Worm (Caenorhabditis elegans) whole organism, L2 larva: ENCODE results near the gene srw-82.

Experiments
- C34F6.9 ChIP-seq: fragments of 150-350 bp; optimal IDR thresholded peaks from 2 replicates; lab custom pipeline; 2014; ENCODE audit warnings: missing biosample characterization, missing genetic modification characterization
- F13H6.1 ChIP-seq: sonication (generic microtip); optimal IDR thresholded peaks from 2 replicates; lab custom pipeline; 2016; ENCODE audit warnings: missing genetic modification characterization, missing compliant biosample characterization
- Y55F3AM.14 ChIP-seq: fragments of 200-800 bp; sonication (Bioruptor generic); optimal IDR thresholded peaks from 2 replicates; lab custom pipeline; 2018; ENCODE audit warnings: mild to moderate bottlenecking, missing genetic modification characterization, missing compliant biosample characterization
- ZK546.5 ChIP-seq: sonication (generic microtip); optimal IDR thresholded peaks from 2 replicates; lab custom pipeline; 2017; ENCODE audit warnings: missing biosample characterization, missing genetic modification characterization
- alr-1 ChIP-seq: fragments of 150-350 bp; optimal IDR thresholded peaks from 2 replicates; lab custom pipeline; 2014; ENCODE audit warnings: missing biosample characterization, missing genetic modification characterization
- aly-2 ChIP-seq: fragments of 150-350 bp; optimal IDR thresholded peaks from 2 replicates; lab custom pipeline; 2014; ENCODE audit warnings: missing biosample characterization, missing genetic modification characterization
- ama-1 ChIP-seq: fragments of 150-350 bp; optimal IDR thresholded peaks from 2 replicates; lab custom pipeline; 2018; ENCODE audit warnings: inconsistent platforms
- blmp-1 ChIP-seq: sonication (generic microtip); optimal IDR thresholded peaks from 2 replicates; lab custom pipeline; 2017; ENCODE audit warnings: missing genetic modification characterization, mild to moderate bottlenecking, missing compliant biosample characterization, antibody characterized with exemption, moderate library complexity; ENCODE audit not compliant: insufficient read depth
- ceh-16 ChIP-seq: fragments of 150-350 bp; optimal IDR thresholded peaks from 2 replicates; lab custom pipeline; 2014; ENCODE audit warnings: missing biosample characterization, missing genetic modification characterization
- crh-2 ChIP-seq: sonication (generic microtip); optimal IDR thresholded peaks from 2 replicates; lab custom pipeline; 2017; ENCODE audit warnings: missing biosample characterization, missing genetic modification characterization
- egl-27 ChIP-seq: sonication (generic microtip); optimal IDR thresholded peaks from 3 replicates; lab custom pipeline; 2017; ENCODE audit warnings: missing biosample characterization, missing genetic modification reagents, missing genetic modification characterization
- elt-1 ChIP-seq: fragments of 150-350 bp; optimal IDR thresholded peaks from 2 replicates; lab custom pipeline; 2014; ENCODE audit warnings: missing biosample characterization, missing genetic modification characterization
- elt-3 ChIP-seq: sonication (generic microtip); optimal IDR thresholded peaks from 2 replicates; lab custom pipeline; 2017; ENCODE audit warnings: missing biosample characterization, missing genetic modification characterization
- fos-1 ChIP-seq: fragments of 150-350 bp; optimal IDR thresholded peaks from 2 replicates; lab custom pipeline; 2014; ENCODE audit warnings: missing biosample characterization, missing genetic modification characterization
- gmeb-1 ChIP-seq: fragments of 150-350 bp; optimal IDR thresholded peaks from 2 replicates; lab custom pipeline; 2014; ENCODE audit warnings: missing biosample characterization, missing genetic modification characterization
- lin-13 ChIP-seq: fragments of 150-350 bp; optimal IDR thresholded peaks from 2 replicates; lab custom pipeline; 2014; ENCODE audit warnings: missing biosample characterization, missing genetic modification reagents, missing genetic modification characterization
- lin-39 ChIP-seq: fragments of 150-350 bp; optimal IDR thresholded peaks from 2 replicates; lab custom pipeline; 2014; ENCODE audit warnings: missing biosample characterization, missing genetic modification reagents, missing genetic modification characterization
- lsy-2 ChIP-seq, 2 experiments: fragments of 150-350 bp in 1 of 2; sonication (generic microtip) in 1 of 2; optimal IDR thresholded peaks; 2 replicates each; lab custom pipeline; 2014 to 2017; ENCODE audit warnings: missing biosample characterization in 2 of 2, missing genetic modification characterization in 2 of 2
- mab-5 ChIP-seq: fragments of 150-350 bp; optimal IDR thresholded peaks from 2 replicates; lab custom pipeline; 2014; ENCODE audit warnings: missing biosample characterization, missing genetic modification characterization
- mdl-1 ChIP-seq, 2 experiments: fragments of 150-350 bp in 1 of 2; sonication (generic microtip) in 1 of 2; optimal IDR thresholded peaks; 2 replicates each; lab custom pipeline; 2017; ENCODE audit warnings: missing biosample characterization in 2 of 2, missing genetic modification characterization in 2 of 2
- nhr-10 ChIP-seq: sonication (generic microtip); optimal IDR thresholded peaks from 2 replicates; lab custom pipeline; 2017; ENCODE audit warnings: missing biosample characterization, missing genetic modification characterization
- nhr-11 ChIP-seq: fragments of 150-350 bp; optimal IDR thresholded peaks from 2 replicates; lab custom pipeline; 2014; ENCODE audit warnings: missing biosample characterization, missing genetic modification characterization
- nhr-12 ChIP-seq: fragments of 150-350 bp; optimal IDR thresholded peaks from 2 replicates; lab custom pipeline; 2014; ENCODE audit warnings: missing biosample characterization, missing genetic modification characterization
- nhr-129 ChIP-seq: fragments of 150-350 bp; optimal IDR thresholded peaks from 2 replicates; lab custom pipeline; 2014; ENCODE audit warnings: missing biosample characterization, missing genetic modification characterization
- nhr-21 ChIP-seq: fragments of 150-350 bp; optimal IDR thresholded peaks from 2 replicates; lab custom pipeline; 2014; ENCODE audit warnings: missing biosample characterization, missing genetic modification characterization
- nhr-23 ChIP-seq: fragments of 150-350 bp; optimal IDR thresholded peaks from 2 replicates; lab custom pipeline; 2014; ENCODE audit warnings: missing biosample characterization, missing genetic modification reagents, missing genetic modification characterization
- nhr-6 ChIP-seq: fragments of 150-350 bp; optimal IDR thresholded peaks from 2 replicates; lab custom pipeline; 2014; ENCODE audit warnings: missing biosample characterization, missing genetic modification characterization
- peb-1 ChIP-seq: fragments of 150-350 bp; optimal IDR thresholded peaks from 2 replicates; lab custom pipeline; 2014; ENCODE audit warnings: missing biosample characterization, missing genetic modification characterization
- sem-4 ChIP-seq: fragments of 150-350 bp; optimal IDR thresholded peaks from 2 replicates; lab custom pipeline; 2014; ENCODE audit warnings: missing biosample characterization, missing genetic modification reagents, missing genetic modification characterization
- sma-9 ChIP-seq, 2 experiments: fragments of 150-350 bp in 1 of 2; sonication (generic microtip) in 1 of 2; optimal IDR thresholded peaks; 2 replicates each; lab custom pipeline; 2014 to 2016; ENCODE audit warnings: missing genetic modification characterization in 2 of 2, mild to moderate bottlenecking in 1 of 2, missing biosample characterization in 1 of 2, missing compliant biosample characterization in 1 of 2, missing genetic modification reagents in 1 of 2, moderate library complexity in 1 of 2
- unc-39 ChIP-seq: fragments of 150-350 bp; optimal IDR thresholded peaks from 2 replicates; lab custom pipeline; 2014; ENCODE audit warnings: missing biosample characterization, missing genetic modification characterization
- unc-55 ChIP-seq: fragments of 150-350 bp; sonication (generic microtip); optimal IDR thresholded peaks from 3 replicates; lab custom pipeline; 2014; ENCODE audit warnings: missing biosample characterization, missing genetic modification reagents, missing genetic modification characterization
- ztf-11 ChIP-seq: sonication (generic microtip); optimal IDR thresholded peaks from 2 replicates; lab custom pipeline; 2017; ENCODE audit warnings: missing biosample characterization, missing genetic modification characterization
- ztf-4 ChIP-seq: fragments of 150-350 bp; optimal IDR thresholded peaks from 2 replicates; lab custom pipeline; 2014; ENCODE audit warnings: missing biosample characterization, missing genetic modification characterization

The srw-82 gene

DNA sequence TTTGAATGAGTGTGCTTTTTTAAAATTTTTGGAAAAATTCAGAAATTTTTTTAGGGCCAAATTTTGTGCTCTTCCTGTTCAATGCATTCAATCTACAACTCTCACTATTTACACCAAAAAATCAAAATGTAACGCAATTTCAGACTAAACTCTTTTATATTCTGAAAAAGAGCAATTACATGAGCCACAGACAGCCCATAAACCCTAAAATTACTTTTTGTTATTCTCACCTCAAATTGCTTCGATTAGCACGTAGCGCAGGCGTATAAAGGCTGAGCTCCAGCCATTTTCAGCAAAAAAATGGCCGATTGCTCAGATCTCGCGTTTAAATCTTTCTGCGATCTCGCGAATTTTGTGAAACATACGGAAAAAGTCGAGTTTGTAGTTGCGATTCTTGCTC, at the start of gene srw-82:
srw-82 (plus strand) TSS at position 301 of the 400 bp plus-strand sequence.
- no peak for TF ChIP-seq mdl-1 (tag; optimal IDR thresholded peaks at IDR 0.05; lab: Kevin White, UChicago)
- no peak for TF ChIP-seq elt-3 (tag; lab: Kevin White, UChicago)
- no peak for TF ChIP-seq fos-1 (tag; lab: Kevin White, UChicago)
- no peak for TF ChIP-seq lin-39 (tag; lab: Kevin White, UChicago)
- no peak for TF ChIP-seq crh-2 (tag; lab: Kevin White, UChicago)
- no peak for TF ChIP-seq blmp-1 (tag; lab: Kevin White, UChicago)
- no peak for TF ChIP-seq sma-9 (GFP tag; optimal IDR thresholded peaks at IDR 0.05; lab: Kevin White, UChicago)
- no peak for TF ChIP-seq sma-9 (tag; optimal IDR thresholded peaks at IDR 0.05; lab: Kevin White, UChicago)
- no peak for TF ChIP-seq F13H6.1 (tag; lab: Kevin White, UChicago)
- no peak for TF ChIP-seq nhr-23
- TF ChIP-seq aly-2 (tag; lab: Kevin White, UChicago) = no peak
- no peak for TF ChIP-seq ztf-11
- TF ChIP-seq nhr-6 (tag; lab: Kevin White, UChicago) = no peak
- TF ChIP-seq elt-1 (tag; lab: Kevin White, UChicago) = no peak
- TF ChIP-seq ZK546.5 = no peak

DNA sequence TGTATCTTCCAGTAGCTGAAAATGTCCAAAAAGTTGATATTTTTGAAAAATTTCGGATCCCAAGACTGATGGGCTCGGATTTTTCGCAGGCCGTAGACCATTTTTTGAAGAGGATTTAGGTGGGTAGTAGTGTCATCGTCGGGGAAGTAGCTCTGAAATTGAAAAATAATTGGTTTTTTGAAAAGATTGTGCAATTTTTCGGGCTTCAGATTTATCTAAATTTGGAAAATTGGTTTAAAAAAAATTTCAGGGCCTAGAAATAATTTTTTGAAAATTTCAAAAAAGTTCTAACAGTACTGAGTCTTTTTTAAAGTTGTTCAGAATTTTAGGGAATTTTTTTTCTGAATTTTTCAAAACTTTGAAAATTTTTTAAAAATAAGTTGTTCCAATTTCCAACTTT, 49.0 kb upstream of the srw-82 start, which contains the start of gene nhr-288:
nhr-288 (minus strand) TSS at position 101 of the 400 bp plus-strand sequence.
- TF ChIP-seq unc-39 (tag; lab: Kevin White, UChicago) (no peak), nhr-21 (no peak), ama-1 (lab: Kevin White, UChicago) (no peak), nhr-129 (no peak), fos-1 (tag; lab: Kevin White, UChicago) (no peak), elt-3 (tag; lab: Kevin White, UChicago) (no peak), blmp-1 (tag; lab: Kevin White, UChicago) (no peak), gmeb-1 (tag; lab: Kevin White, UChicago) (no peak), lsy-2 (tag; optimal IDR thresholded peaks at IDR 0.05; lab: Kevin White, UChicago) (no peak), nhr-11 (tag; lab: Kevin White, UChicago) (no peak), unc-55 (no peak), mab-5 (tag; lab: Kevin White, UChicago) (no peak), peb-1 (tag; lab: Kevin White, UChicago) (no peak), elt-1 (tag; lab: Kevin White, UChicago) (no peak), alr-1 (tag; lab: Kevin White, UChicago) (no peak), sma-9 (GFP tag; optimal IDR thresholded peaks at IDR 0.05; lab: Kevin White, UChicago) (no peak), sma-9 (tag; optimal IDR thresholded peaks at IDR 0.05; lab: Kevin White, UChicago) (no peak)

DNA sequence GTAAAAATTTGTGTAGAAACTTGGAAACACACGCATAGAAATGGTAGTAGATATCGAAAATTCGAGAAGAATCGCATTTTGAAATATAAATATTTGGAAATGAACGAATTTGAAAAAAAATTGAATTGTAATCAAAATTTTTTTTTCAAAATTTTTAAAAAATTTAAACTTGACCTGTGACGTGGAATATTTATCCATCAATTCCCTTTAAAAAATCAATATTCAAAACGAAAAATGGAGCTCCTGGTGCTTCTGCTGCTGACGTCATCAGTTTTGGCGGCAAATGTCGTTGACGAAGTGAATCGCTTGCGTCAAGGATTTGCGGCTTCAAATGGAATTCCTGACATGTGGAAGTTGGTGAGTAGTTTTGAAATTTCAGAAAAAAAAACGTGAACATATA, 42.5 kb upstream of the srw-82 start, which contains the start of the genes Y51A2B.4 and Y51A2B.5:
Y51A2B.4 (minus strand) TSS at position 101 of the 400 bp plus-strand sequence.
Y51A2B.5 (plus strand) TSS at position 232 of the 400 bp plus-strand sequence.
- TF ChIP-seq nhr-129 (no peak), nhr-10 (no peak), aly-2 (tag; lab: Kevin White, UChicago) (no peak), ceh-16 (no peak), Y55F3AM.14 (no peak)

DNA sequence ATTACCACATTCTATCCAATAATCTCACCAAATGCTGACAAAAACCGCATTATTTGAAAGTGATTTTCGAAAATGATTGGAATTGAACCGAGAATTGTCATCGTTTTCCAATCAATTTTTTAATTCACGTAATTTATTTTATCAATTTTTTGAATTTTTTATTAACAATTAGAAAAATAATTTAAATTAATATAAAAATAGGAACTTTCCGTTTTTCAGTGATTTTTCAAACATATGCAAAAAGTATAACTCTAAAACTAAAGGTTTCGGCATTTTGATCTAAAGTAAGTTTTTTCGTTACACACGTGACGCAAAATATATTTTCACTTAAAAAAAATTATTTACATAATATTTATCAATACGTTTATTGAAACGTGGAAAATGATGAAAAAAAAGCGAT, 37.3 kb upstream of the srw-82 start, which contains the start of gene Y51A2B.6:
Y51A2B.6 (minus strand) TSS at position 101 of the 400 bp plus-strand sequence.
- TF ChIP-seq nhr-23 (no peak), ztf-4 (no peak), egl-27 (tag; lab: Kevin White, UChicago) (no peak), lin-13 (no peak), aly-2 (tag; lab: Kevin White, UChicago) (no peak), sma-9 (GFP tag; optimal IDR thresholded peaks at IDR 0.05; lab: Kevin White, UChicago) (no peak), sma-9 (tag; optimal IDR thresholded peaks at IDR 0.05; lab: Kevin White, UChicago) (no peak), Y55F3AM.14 (no peak), crh-2 (tag; lab: Kevin White, UChicago) (no peak), ztf-11 (no peak), mab-5 (tag; lab: Kevin White, UChicago) (no peak), peb-1 (tag; lab: Kevin White, UChicago) (no peak), unc-55 (no peak), C34F6.9 (tag; lab: Kevin White, UChicago) (no peak), sem-4 (tag; lab: Kevin White, UChicago) (no peak), nhr-12 (tag; lab: Kevin White, UChicago) (no peak)

DNA sequence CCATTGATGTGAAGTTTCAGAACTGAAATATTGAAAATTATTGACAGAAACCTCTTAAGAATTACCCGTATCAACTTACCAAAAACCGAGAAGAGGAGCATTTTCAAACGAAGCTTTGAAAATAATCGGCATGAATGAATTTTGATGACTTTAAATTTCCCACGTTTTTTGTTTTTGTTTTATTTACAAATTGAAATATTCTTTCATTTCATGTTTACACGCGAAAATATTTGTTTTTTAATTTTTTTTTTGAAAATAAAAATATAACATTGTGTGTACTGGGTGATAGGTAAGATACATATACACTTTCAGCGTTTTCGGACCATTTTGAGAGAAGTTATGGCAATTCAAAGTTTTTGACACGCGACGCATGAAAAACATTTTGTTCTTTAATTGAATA, 35.9 kb upstream of the srw-82 start, which contains the start of gene Y51A2B.9:
Y51A2B.9 (minus strand) TSS at position 101 of the 400 bp plus-strand sequence.
- TF ChIP-seq sem-4 (tag; lab: Kevin White, UChicago) = no peak
